Fruit fly (Drosophila melanogaster) whole organism, prepupa: ENCODE data around the gene CG3982.

Source experiments
- Blimp-1 ChIP-seq: fragments of 200-800 bp; sonication (Bioruptor generic); optimal IDR thresholded peaks from 3 replicates; lab custom pipeline; 2017; ENCODE audit warnings: missing biosample characterization, missing genetic modification characterization, mild to moderate bottlenecking, moderate library complexity, missing genetic modification reagents
- CG10631 ChIP-seq: fragments of 200-800 bp; sonication (Bioruptor generic); optimal IDR thresholded peaks from 2 replicates; lab custom pipeline; 2016; ENCODE audit warnings: missing biosample characterization, missing genetic modification characterization
- CG10669 ChIP-seq: fragments of 200-800 bp; sonication (Bioruptor generic); optimal IDR thresholded peaks from 3 replicates; lab custom pipeline; 2018; ENCODE audit warnings: missing biosample characterization, mild to moderate bottlenecking, missing genetic modification characterization, moderate library complexity
- CG11294 ChIP-seq: fragments of 200-800 bp; sonication (Bioruptor generic); IDR thresholded peaks from 2 replicates; pipeline ENCODE4 v1.3.6; 2022; ENCODE audit warnings: missing biosample characterization, missing genetic modification characterization
- CG11762 ChIP-seq: fragments of 200-800 bp; sonication (Bioruptor generic); optimal IDR thresholded peaks from 3 replicates; lab custom pipeline; 2016; ENCODE audit warnings: missing biosample characterization, missing genetic modification characterization; ENCODE audit not compliant: insufficient read depth
- CG11902 ChIP-seq: fragments of 200-800 bp; sonication (Bioruptor generic); optimal IDR thresholded peaks from 3 replicates; lab custom pipeline; 2016; ENCODE audit warnings: missing biosample characterization, missing genetic modification characterization
- CG15336 ChIP-seq: fragments of 200-800 bp; sonication (Bioruptor generic); IDR thresholded peaks from 2 replicates; pipeline ENCODE4 v1.3.6; 2022; ENCODE audit warnings: missing biosample characterization, missing genetic modification characterization
- CG1621 ChIP-seq: fragments of 200-800 bp; sonication (Bioruptor generic); optimal IDR thresholded peaks from 3 replicates; lab custom pipeline; 2018; ENCODE audit warnings: missing biosample characterization, mild to moderate bottlenecking, missing genetic modification characterization
- CG16779 ChIP-seq: fragments of 200-800 bp; sonication (Bioruptor generic); optimal IDR thresholded peaks from 3 replicates; lab custom pipeline; 2017; ENCODE audit warnings: missing biosample characterization, mild to moderate bottlenecking, missing genetic modification characterization
- CG32006 ChIP-seq: fragments of 200-800 bp; sonication (Bioruptor generic); optimal IDR thresholded peaks from 3 replicates; lab custom pipeline; 2017; ENCODE audit warnings: missing biosample characterization, mild to moderate bottlenecking, missing genetic modification characterization
- CG34406 ChIP-seq: fragments of 200-800 bp; sonication (Bioruptor generic); optimal IDR thresholded peaks from 3 replicates; lab custom pipeline; 2016; ENCODE audit warnings: missing biosample characterization, missing genetic modification characterization
- CG3919 ChIP-seq: fragments of 200-800 bp; sonication (Bioruptor generic); optimal IDR thresholded peaks from 3 replicates; lab custom pipeline; 2016; ENCODE audit warnings: missing biosample characterization, missing genetic modification characterization
- CG4318 ChIP-seq: fragments of 200-800 bp; sonication (Bioruptor generic); optimal IDR thresholded peaks from 3 replicates; lab custom pipeline; 2017; ENCODE audit warnings: missing biosample characterization, mild to moderate bottlenecking, missing genetic modification characterization
- CG6163 ChIP-seq: fragments of 200-800 bp; sonication (Bioruptor generic); IDR thresholded peaks from 3 replicates; pipeline ENCODE4 v1.3.6; 2022; ENCODE audit warnings: missing biosample characterization, missing genetic modification characterization
- CG6276 ChIP-seq: fragments of 200-800 bp; sonication (Bioruptor generic); optimal IDR thresholded peaks from 2 replicates; lab custom pipeline; 2017; ENCODE audit warnings: missing biosample characterization, mild to moderate bottlenecking, missing genetic modification characterization
- CG6792 ChIP-seq: fragments of 200-800 bp; sonication (Bioruptor generic); optimal IDR thresholded peaks from 3 replicates; lab custom pipeline; 2016; ENCODE audit warnings: missing biosample characterization, missing genetic modification characterization
- CG6808 ChIP-seq: fragments of 200-800 bp; sonication (Bioruptor generic); optimal IDR thresholded peaks from 3 replicates; lab custom pipeline; 2017; ENCODE audit warnings: missing biosample characterization, missing genetic modification characterization, mild to moderate bottlenecking, moderate library complexity, missing genetic modification reagents
- CG7368 ChIP-seq: fragments of 200-800 bp; sonication (Bioruptor generic); optimal IDR thresholded peaks from 3 replicates; lab custom pipeline; 2016; ENCODE audit warnings: missing biosample characterization, missing genetic modification characterization
- CG8319 ChIP-seq: fragments of 200-800 bp; sonication (Bioruptor generic); optimal IDR thresholded peaks from 3 replicates; lab custom pipeline; 2016; ENCODE audit warnings: missing biosample characterization, missing genetic modification characterization
- CG8632 ChIP-seq: fragments of 200-800 bp; sonication (Bioruptor generic); optimal IDR thresholded peaks from 3 replicates; lab custom pipeline; 2016; ENCODE audit warnings: missing biosample characterization, missing genetic modification characterization
- CG9139 ChIP-seq: fragments of 200-800 bp; sonication (Bioruptor generic); optimal IDR thresholded peaks from 3 replicates; lab custom pipeline; 2017; ENCODE audit warnings: missing biosample characterization, mild to moderate bottlenecking, missing genetic modification characterization
- Eip75B ChIP-seq: fragments of 200-800 bp; sonication (Bioruptor generic); optimal IDR thresholded peaks from 3 replicates; lab custom pipeline; 2016; ENCODE audit warnings: missing biosample characterization, missing genetic modification characterization
- Eip78C ChIP-seq: fragments of 200-800 bp; sonication (Bioruptor generic); peaks from one replicate; lab custom pipeline; 2016; ENCODE audit warnings: missing biosample characterization, missing genetic modification characterization
- Eip93F ChIP-seq: fragments of 200-800 bp; sonication (Bioruptor generic); optimal IDR thresholded peaks from 2 replicates; lab custom pipeline; 2016; ENCODE audit warnings: missing biosample characterization, mild to moderate bottlenecking, missing genetic modification characterization
- Ets21C ChIP-seq: fragments of 200-800 bp; sonication (Bioruptor generic); optimal IDR thresholded peaks from 3 replicates; lab custom pipeline; 2016; ENCODE audit warnings: missing biosample characterization, missing genetic modification characterization
- Ets96B ChIP-seq: fragments of 200-800 bp; optimal IDR thresholded peaks from 2 replicates; lab custom pipeline; 2019; ENCODE audit warnings: missing biosample characterization, mild to moderate bottlenecking, missing genetic modification characterization, moderate library complexity
- Gug ChIP-seq: fragments of 200-800 bp; sonication (Bioruptor generic); IDR thresholded peaks from 2 replicates; pipeline ENCODE4 v1.3.6; 2022; ENCODE audit warnings: missing biosample characterization, missing genetic modification characterization
- Hr38 ChIP-seq: sonication (Bioruptor generic); optimal IDR thresholded peaks from 2 replicates; lab custom pipeline; 2016; ENCODE audit warnings: missing biosample characterization, missing genetic modification characterization
- Hr39 ChIP-seq: fragments of 200-800 bp; sonication (Bioruptor generic); optimal IDR thresholded peaks from 2 replicates; lab custom pipeline; 2016; ENCODE audit warnings: missing biosample characterization, missing genetic modification characterization
- Hr4 ChIP-seq: fragments of 200-800 bp; sonication (Bioruptor generic); optimal IDR thresholded peaks from 3 replicates; lab custom pipeline; 2016; ENCODE audit warnings: missing biosample characterization, missing genetic modification characterization
- Lpt ChIP-seq: fragments of 200-800 bp; sonication (Bioruptor generic); optimal IDR thresholded peaks from 3 replicates; lab custom pipeline; 2016; ENCODE audit warnings: missing biosample characterization, missing genetic modification characterization
- Met ChIP-seq: fragments of 200-800 bp; sonication (Bioruptor generic); optimal IDR thresholded peaks from 3 replicates; lab custom pipeline; 2016; ENCODE audit warnings: missing biosample characterization, missing genetic modification characterization
- OdsH ChIP-seq: fragments of 200-800 bp; sonication (Bioruptor generic); optimal IDR thresholded peaks from 3 replicates; lab custom pipeline; 2016; ENCODE audit warnings: missing biosample characterization, missing genetic modification characterization
- Smox ChIP-seq: fragments of 200-800 bp; sonication (Bioruptor generic); optimal IDR thresholded peaks from 3 replicates; lab custom pipeline; 2016; ENCODE audit warnings: missing biosample characterization, missing genetic modification characterization
- Sox14 ChIP-seq: fragments of 200-800 bp; sonication (Bioruptor generic); optimal IDR thresholded peaks from 3 replicates; lab custom pipeline; 2016; ENCODE audit warnings: missing biosample characterization, missing genetic modification characterization
- Sox15 ChIP-seq: fragments of 200-800 bp; sonication (Bioruptor generic); optimal IDR thresholded peaks from 3 replicates; lab custom pipeline; 2016; ENCODE audit warnings: missing biosample characterization, missing genetic modification characterization
- achi ChIP-seq: fragments of 200-800 bp; sonication (Bioruptor generic); optimal IDR thresholded peaks from 3 replicates; lab custom pipeline; 2016; ENCODE audit warnings: missing biosample characterization, missing genetic modification characterization
- acj6 ChIP-seq: fragments of 200-800 bp; sonication (Bioruptor generic); optimal IDR thresholded peaks from 3 replicates; lab custom pipeline; 2016; ENCODE audit warnings: missing biosample characterization, missing genetic modification characterization
- dac ChIP-seq: fragments of 200-800 bp; sonication (Bioruptor generic); optimal IDR thresholded peaks from 2 replicates; lab custom pipeline; 2017; ENCODE audit warnings: missing biosample characterization, mild to moderate bottlenecking, missing genetic modification characterization
- dsx ChIP-seq: fragments of 200-800 bp; optimal IDR thresholded peaks from 3 replicates; lab custom pipeline; 2019; ENCODE audit warnings: missing biosample characterization, mild to moderate bottlenecking, missing genetic modification characterization, moderate library complexity; ENCODE audit not compliant: poor library complexity, severe bottlenecking
- eg ChIP-seq: fragments of 200-800 bp; sonication (Bioruptor generic); IDR thresholded peaks from 3 replicates; pipeline ENCODE4 v1.3.6; 2022; ENCODE audit warnings: missing biosample characterization, missing genetic modification characterization
- fd85E ChIP-seq: fragments of 200-800 bp; sonication (Bioruptor generic); optimal IDR thresholded peaks from 3 replicates; lab custom pipeline; 2016; ENCODE audit warnings: missing biosample characterization, missing genetic modification characterization
- fkh ChIP-seq: fragments of 200-800 bp; sonication (Bioruptor generic); optimal IDR thresholded peaks from 3 replicates; lab custom pipeline; 2017; ENCODE audit warnings: missing biosample characterization, mild to moderate bottlenecking, missing genetic modification characterization, moderate library complexity
- lz ChIP-seq: fragments of 200-800 bp; sonication (Bioruptor generic); optimal IDR thresholded peaks from 3 replicates; lab custom pipeline; 2016; ENCODE audit warnings: missing biosample characterization, missing genetic modification characterization
- net ChIP-seq: fragments of 200-800 bp; sonication (Bioruptor generic); optimal IDR thresholded peaks from 3 replicates; lab custom pipeline; 2016; ENCODE audit warnings: missing biosample characterization, missing genetic modification characterization
- salr ChIP-seq, 2 experiments: fragments of 200-800 bp; sonication (Bioruptor generic); optimal IDR thresholded peaks; 3 replicates each; lab custom pipeline; 2016 to 2018; ENCODE audit warnings: missing biosample characterization in 2 of 2, missing genetic modification characterization in 2 of 2, mild to moderate bottlenecking in 1 of 2
- spab ChIP-seq: fragments of 200-800 bp; sonication (Bioruptor generic); optimal IDR thresholded peaks from 2 replicates; lab custom pipeline; 2017; ENCODE audit warnings: missing biosample characterization, mild to moderate bottlenecking, missing genetic modification characterization, missing genetic modification reagents
- ss ChIP-seq, 2 experiments: fragments of 200-800 bp; sonication (Bioruptor generic); optimal IDR thresholded peaks; 2 replicates in 1 of 2; 3 replicates in 1 of 2; lab custom pipeline; 2017 to 2018; ENCODE audit warnings: mild to moderate bottlenecking in 2 of 2, missing biosample characterization in 2 of 2, missing genetic modification characterization in 2 of 2, moderate library complexity in 1 of 2
- svp ChIP-seq: fragments of 200-800 bp; sonication (Bioruptor generic); peaks from one replicate; lab custom pipeline; 2016; ENCODE audit warnings: missing biosample characterization, missing genetic modification characterization
- topi ChIP-seq: fragments of 200-800 bp; sonication (Bioruptor generic); optimal IDR thresholded peaks from 3 replicates; lab custom pipeline; 2016; ENCODE audit warnings: missing biosample characterization, missing genetic modification characterization

Gene CG3982

DNA sequence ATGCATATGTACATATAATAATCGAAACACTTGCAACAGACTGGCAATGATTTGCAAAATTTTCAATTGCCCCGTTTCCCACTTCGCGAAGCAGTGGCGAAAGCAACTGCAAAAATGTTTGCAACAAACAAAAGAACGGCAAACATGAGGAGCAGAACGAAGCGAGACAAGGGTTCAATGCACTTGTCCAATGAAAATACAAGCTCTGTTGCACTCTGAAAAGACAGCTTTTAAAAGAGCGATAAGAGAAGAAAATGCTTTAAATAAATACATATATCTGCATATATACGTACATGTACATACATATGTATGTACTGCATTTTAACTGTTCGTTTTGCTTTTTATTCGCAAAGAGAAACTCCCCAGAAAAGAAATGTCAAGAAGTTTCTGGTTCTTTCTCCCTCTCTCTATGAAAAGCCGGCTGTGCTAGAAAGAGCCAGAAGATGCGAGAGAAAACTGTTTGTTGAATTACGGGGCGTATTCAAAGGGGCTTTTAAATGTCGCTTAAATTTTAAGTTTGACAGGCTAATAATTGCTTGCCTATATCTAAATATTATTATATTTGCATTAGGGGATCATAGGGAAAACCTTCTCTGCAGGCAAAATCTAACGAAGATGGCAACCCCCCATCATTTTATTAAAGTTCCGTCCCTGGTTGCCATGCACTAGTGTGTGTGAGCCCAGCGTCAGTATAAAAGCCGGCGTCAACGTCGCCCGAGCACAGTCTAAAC is 33.7 kb downstream of the CG3982 start, which contains the start of gene Hsp27:
Gene Hsp27, plus strand, starts transcription at position 719 of the 731 bp plus-strand sequence.
- peak; percentile 100 for TF ChIP-seq Eip75B (GFP tag; lab: Kevin White, UChicago)
- peak; percentile 100 for TF ChIP-seq CG3919 (GFP tag; lab: Kevin White, UChicago)
- peak; percentile 100 for TF ChIP-seq Lpt (GFP tag; lab: Kevin White, UChicago)
- TF ChIP-seq CG6808 (GFP tag; lab: Kevin White, UChicago) = peak; percentile 99
- TF ChIP-seq lz (GFP tag; lab: Kevin White, UChicago) = peak; percentile 100
- peak; percentile 100 for TF ChIP-seq CG15336 (GFP tag; lab: Robert Waterston, UW)
- peak; percentile 100 for TF ChIP-seq CG34406 (GFP tag; lab: Kevin White, UChicago)
- TF ChIP-seq Met = peak; percentile 100
- TF ChIP-seq acj6 (GFP tag; lab: Kevin White, UChicago) = peak; percentile 100
- TF ChIP-seq net (GFP tag; lab: Kevin White, UChicago) = peak; percentile 100
- peak; percentile 100 for TF ChIP-seq Ets96B (tag; lab: Kevin White, UChicago)
- peak; percentile 99 for TF ChIP-seq Ets21C (GFP tag; lab: Kevin White, UChicago)
- TF ChIP-seq eg (GFP tag; lab: Robert Waterston, UW) = peak; percentile 100
- peak; percentile 100 for TF ChIP-seq Eip78C (GFP tag; lab: Kevin White, UChicago)
- TF ChIP-seq CG11294 (GFP tag; lab: Robert Waterston, UW) = peak; percentile 100
- peak; percentile 100 for TF ChIP-seq dac (GFP tag; lab: Kevin White, UChicago)
- TF ChIP-seq Eip93F (GFP tag; lab: Kevin White, UChicago) = peak; percentile 100
- TF ChIP-seq svp (GFP tag; lab: Kevin White, UChicago) = peak; percentile 100
- TF ChIP-seq CG6163 (GFP tag; lab: Robert Waterston, UW) = peak; percentile 100
- TF ChIP-seq CG8319 = peak; percentile 100
- peak; percentile 100 for TF ChIP-seq CG11902 (GFP tag; lab: Kevin White, UChicago)
- peak; percentile 100 for TF ChIP-seq topi
- peak; percentile 100 for TF ChIP-seq CG7368
- peak; percentile 100 for TF ChIP-seq CG8632 (GFP tag; lab: Kevin White, UChicago)
- peak; percentile 100 for TF ChIP-seq CG6792 (GFP tag; lab: Kevin White, UChicago)
- TF ChIP-seq fd85E (GFP tag; lab: Kevin White, UChicago) = peak; percentile 99
- peak; percentile 100 for TF ChIP-seq CG32006 (GFP tag; lab: Kevin White, UChicago)
- TF ChIP-seq ss (GFP tag; optimal IDR thresholded peaks at IDR 0.05; lab: Kevin White, UChicago) = peak; percentile 99
- peak; percentile 100 for TF ChIP-seq CG11762 (GFP tag; lab: Kevin White, UChicago)
- TF ChIP-seq CG16779 (tag; lab: Kevin White, UChicago) = peak; percentile 99
- TF ChIP-seq Hr4 (GFP tag; lab: Kevin White, UChicago) = peak; percentile 100
- peak; percentile 99 for TF ChIP-seq Smox
- TF ChIP-seq dsx (GFP tag; lab: Kevin White, UChicago) = peak; percentile 99
- TF ChIP-seq OdsH = peak; percentile 100
- peak; percentile 100 for TF ChIP-seq CG10631
- peak; percentile 100 for TF ChIP-seq CG4318 (GFP tag; lab: Kevin White, UChicago)
- peak; percentile 99 to 100 for TF ChIP-seq salr (GFP tag; optimal IDR thresholded peaks at IDR 0.05; lab: Kevin White, UChicago)
- peak; percentile 100 for TF ChIP-seq CG6276 (GFP tag; lab: Kevin White, UChicago)
- TF ChIP-seq Gug (GFP tag; lab: Robert Waterston, UW) = peak; percentile 100
- peak; percentile 98 for TF ChIP-seq Blimp-1
- peak; percentile 99 for TF ChIP-seq CG1621 (tag; lab: Kevin White, UChicago)
- peak; percentile 100 for TF ChIP-seq Sox14 (GFP tag; lab: Kevin White, UChicago)
- TF ChIP-seq fkh (GFP tag; lab: Kevin White, UChicago) = peak; percentile 98
- peak; percentile 100 for TF ChIP-seq CG10669 (GFP tag; lab: Kevin White, UChicago)
- TF ChIP-seq Hr38 (GFP tag; lab: Kevin White, UChicago) = peak; percentile 70
- peak; percentile 99 for TF ChIP-seq Sox15 (GFP tag; lab: Kevin White, UChicago)
- TF ChIP-seq CG9139 (GFP tag; lab: Kevin White, UChicago) = peak; percentile 99
- peak; percentile 99 for TF ChIP-seq Hr39 (GFP tag; lab: Kevin White, UChicago)
- peak; percentile 99 for TF ChIP-seq achi (GFP tag; lab: Kevin White, UChicago)
- peak; percentile 100 for TF ChIP-seq spab
